Fruit fly (Drosophila melanogaster) whole organism, embryonic: Measurements from ENCODE around the gene CG45045.

Experiments used
- Asciz ChIP-seq: fragments of 200-800 bp; sonication (Bioruptor generic); optimal IDR thresholded peaks from 2 replicates; lab custom pipeline; 2017; ENCODE audit warnings: missing biosample characterization, mild to moderate bottlenecking, missing genetic modification characterization, missing genetic modification reagents
- Atf-2 ChIP-seq: fragments of 200-800 bp; sonication (Bioruptor generic); optimal IDR thresholded peaks from 2 replicates; lab custom pipeline; 2016; ENCODE audit warnings: missing biosample characterization, missing genetic modification characterization
- BtbVII ChIP-seq: fragments of 200-800 bp; sonication (Bioruptor generic); optimal IDR thresholded peaks from 3 replicates; lab custom pipeline; 2017; ENCODE audit warnings: missing biosample characterization, mild to moderate bottlenecking, missing genetic modification characterization
- CG10209 ChIP-seq: fragments of 200-800 bp; sonication (Bioruptor generic); optimal IDR thresholded peaks from 3 replicates; lab custom pipeline; 2017; ENCODE audit warnings: missing biosample characterization, mild to moderate bottlenecking, missing genetic modification characterization, missing genetic modification reagents
- CG10267 ChIP-seq: fragments of 200-800 bp; sonication (Bioruptor generic); optimal IDR thresholded peaks from 2 replicates; lab custom pipeline; 2018; ENCODE audit warnings: missing biosample characterization, mild to moderate bottlenecking, missing genetic modification characterization, moderate library complexity
- CG10366 ChIP-seq: fragments of 200-800 bp; sonication (Bioruptor generic); IDR thresholded peaks from 2 replicates; pipeline ENCODE4 v1.3.6; 2022; ENCODE audit warnings: missing biosample characterization, missing genetic modification characterization
- CG10431 ChIP-seq: fragments of 200-800 bp; sonication (Bioruptor generic); optimal IDR thresholded peaks from 3 replicates; lab custom pipeline; 2018; ENCODE audit warnings: missing biosample characterization, mild to moderate bottlenecking, missing genetic modification characterization
- CG10462 ChIP-seq: fragments of 200-800 bp; sonication (Bioruptor generic); optimal IDR thresholded peaks from 2 replicates; lab custom pipeline; 2016; ENCODE audit warnings: missing biosample characterization, missing genetic modification characterization
- CG10543 ChIP-seq: fragments of 200-800 bp; sonication (Bioruptor generic); optimal IDR thresholded peaks from 3 replicates; lab custom pipeline; 2017; ENCODE audit warnings: missing biosample characterization, mild to moderate bottlenecking, missing genetic modification characterization, moderate library complexity
- CG10654 ChIP-seq: fragments of 200-800 bp; sonication (Bioruptor generic); optimal IDR thresholded peaks from 2 replicates; lab custom pipeline; 2016; ENCODE audit warnings: missing biosample characterization, missing genetic modification characterization
- CG11093 ChIP-seq: fragments of 200-800 bp; sonication (Bioruptor generic); IDR thresholded peaks from 3 replicates; pipeline ENCODE4 v1.3.6; 2022; ENCODE audit warnings: missing biosample characterization, missing genetic modification characterization
- CG12155 ChIP-seq: fragments of 200-800 bp; sonication (Bioruptor generic); optimal IDR thresholded peaks from 3 replicates; lab custom pipeline; 2016; ENCODE audit warnings: missing biosample characterization, missing genetic modification characterization
- CG13894 ChIP-seq: fragments of 200-800 bp; sonication (Bioruptor generic); optimal IDR thresholded peaks from 3 replicates; lab custom pipeline; 2018; ENCODE audit warnings: missing biosample characterization, mild to moderate bottlenecking, missing genetic modification characterization, moderate library complexity
- CG14441 ChIP-seq: fragments of 200-800 bp; sonication (Bioruptor generic); IDR thresholded peaks from 2 replicates; pipeline ENCODE4 v1.3.6; 2022; ENCODE audit warnings: missing biosample characterization, missing genetic modification characterization
- CG14860 ChIP-seq: fragments of 200-800 bp; sonication (Bioruptor generic); IDR thresholded peaks from 3 replicates; pipeline ENCODE4 v1.3.6; 2022; ENCODE audit warnings: missing biosample characterization, missing genetic modification characterization; ENCODE audit not compliant: partially characterized antibody
- CG15479 ChIP-seq: fragments of 200-800 bp; sonication (Bioruptor generic); optimal IDR thresholded peaks from 3 replicates; lab custom pipeline; 2019; ENCODE audit warnings: missing biosample characterization, mild to moderate bottlenecking, missing genetic modification characterization, moderate library complexity
- CG15514 ChIP-seq: fragments of 200-800 bp; sonication (Bioruptor generic); optimal IDR thresholded peaks from 3 replicates; lab custom pipeline; 2017; ENCODE audit warnings: missing biosample characterization, missing genetic modification characterization, mild to moderate bottlenecking, moderate library complexity, missing genetic modification reagents
- CG2199 ChIP-seq: fragments of 200-800 bp; sonication (Bioruptor generic); IDR thresholded peaks from 3 replicates; pipeline ENCODE4 v1.3.6; 2022; ENCODE audit warnings: missing biosample characterization, missing genetic modification characterization
- CG31365 ChIP-seq: fragments of 200-800 bp; sonication (Bioruptor generic); optimal IDR thresholded peaks from 2 replicates; lab custom pipeline; 2018; ENCODE audit warnings: missing biosample characterization, mild to moderate bottlenecking, missing genetic modification characterization
- CG32767 ChIP-seq: fragments of 200-800 bp; sonication (Bioruptor generic); IDR thresholded peaks from 2 replicates; pipeline ENCODE4 v1.3.6; 2022; ENCODE audit warnings: missing biosample characterization, missing genetic modification characterization
- CG3407 ChIP-seq: fragments of 200-800 bp; sonication (Bioruptor generic); optimal IDR thresholded peaks from 2 replicates; lab custom pipeline; 2018; ENCODE audit warnings: missing biosample characterization, mild to moderate bottlenecking, missing genetic modification characterization
- CG4730 ChIP-seq: fragments of 200-800 bp; sonication (Bioruptor generic); IDR thresholded peaks from 2 replicates; pipeline ENCODE4 v1.3.6; 2022; ENCODE audit warnings: missing biosample characterization, missing genetic modification characterization
- CG9876 ChIP-seq: fragments of 200-800 bp; sonication (Bioruptor generic); optimal IDR thresholded peaks from 2 replicates; lab custom pipeline; 2016; ENCODE audit warnings: missing biosample characterization, missing genetic modification characterization
- CHES-1-like ChIP-seq: fragments of 200-800 bp; sonication (Bioruptor generic); optimal IDR thresholded peaks from 2 replicates; lab custom pipeline; 2016; ENCODE audit warnings: missing biosample characterization, missing genetic modification characterization
- Camta ChIP-seq: fragments of 200-800 bp; sonication (Bioruptor generic); optimal IDR thresholded peaks from 2 replicates; lab custom pipeline; 2016; ENCODE audit warnings: missing biosample characterization, missing genetic modification characterization
- Gsc ChIP-seq: fragments of 200-800 bp; sonication (Bioruptor generic); IDR thresholded peaks from 2 replicates; pipeline ENCODE4 v1.3.6; 2022; ENCODE audit warnings: missing biosample characterization, missing genetic modification characterization
- Hmx ChIP-seq: fragments of 200-800 bp; sonication (Bioruptor generic); optimal IDR thresholded peaks from 2 replicates; lab custom pipeline; 2016; ENCODE audit warnings: missing biosample characterization, missing genetic modification characterization
- Meics ChIP-seq: fragments of 200-800 bp; sonication (Bioruptor generic); optimal IDR thresholded peaks from 2 replicates; lab custom pipeline; 2017; ENCODE audit warnings: missing biosample characterization, mild to moderate bottlenecking, missing genetic modification characterization
- NC2α ChIP-seq: fragments of 200-800 bp; sonication (Bioruptor generic); optimal IDR thresholded peaks from 2 replicates; lab custom pipeline; 2016; ENCODE audit warnings: missing biosample characterization, missing genetic modification characterization
- Spps ChIP-seq: fragments of 200-800 bp; sonication (Bioruptor generic); optimal IDR thresholded peaks from 2 replicates; lab custom pipeline; 2018; ENCODE audit warnings: missing biosample characterization, mild to moderate bottlenecking, missing genetic modification characterization
- Xbp1 ChIP-seq: fragments of 200-800 bp; sonication (Bioruptor generic); optimal IDR thresholded peaks from 3 replicates; lab custom pipeline; 2016; ENCODE audit warnings: missing biosample characterization, mild to moderate bottlenecking, missing genetic modification characterization
- ap ChIP-seq: fragments of 200-800 bp; sonication (Bioruptor generic); IDR thresholded peaks from 2 replicates; pipeline ENCODE4 v1.3.6; 2022; ENCODE audit warnings: missing biosample characterization, missing genetic modification characterization
- bowl ChIP-seq: fragments of 200-800 bp; sonication (Bioruptor generic); IDR thresholded peaks from 2 replicates; pipeline ENCODE4 v1.3.6; 2022; ENCODE audit warnings: missing biosample characterization, missing genetic modification characterization
- disco-r ChIP-seq: fragments of 200-800 bp; sonication (Bioruptor generic); optimal IDR thresholded peaks from 2 replicates; lab custom pipeline; 2016; ENCODE audit warnings: missing biosample characterization, missing genetic modification characterization
- exex ChIP-seq: fragments of 200-800 bp; sonication (Bioruptor generic); optimal IDR thresholded peaks from 4 replicates; lab custom pipeline; 2018; ENCODE audit warnings: missing biosample characterization, mild to moderate bottlenecking, missing genetic modification characterization, moderate library complexity
- ftz-f1 ChIP-seq: fragments of 200-800 bp; sonication (Bioruptor generic); optimal IDR thresholded peaks from 2 replicates; lab custom pipeline; 2016; ENCODE audit warnings: missing biosample characterization, missing genetic modification characterization
- grau ChIP-seq: fragments of 200-800 bp; optimal IDR thresholded peaks from 3 replicates; lab custom pipeline; 2019; ENCODE audit warnings: missing biosample characterization, mild to moderate bottlenecking, missing genetic modification characterization, moderate library complexity
- her ChIP-seq: fragments of 200-800 bp; sonication (Bioruptor generic); optimal IDR thresholded peaks from 2 replicates; lab custom pipeline; 2016; ENCODE audit warnings: missing biosample characterization, missing genetic modification characterization
- ind ChIP-seq: fragments of 200-800 bp; sonication (Bioruptor generic); optimal IDR thresholded peaks from 3 replicates; lab custom pipeline; 2016; ENCODE audit warnings: missing biosample characterization, missing genetic modification characterization
- kay ChIP-seq: fragments of 200-800 bp; sonication (Bioruptor generic); optimal IDR thresholded peaks from 2 replicates; lab custom pipeline; 2016; ENCODE audit warnings: missing biosample characterization, missing genetic modification characterization
- knrl ChIP-seq: fragments of 200-800 bp; sonication (Bioruptor generic); IDR thresholded peaks from 3 replicates; pipeline ENCODE4 v1.3.6; 2022; ENCODE audit warnings: missing biosample characterization, missing genetic modification characterization; ENCODE audit not compliant: partially characterized antibody
- nau ChIP-seq: fragments of 200-800 bp; sonication (Bioruptor generic); optimal IDR thresholded peaks from 3 replicates; lab custom pipeline; 2017; ENCODE audit warnings: missing biosample characterization, mild to moderate bottlenecking, missing genetic modification characterization, missing genetic modification reagents
- nerfin-2 ChIP-seq: fragments of 200-800 bp; sonication (Bioruptor generic); IDR thresholded peaks from 2 replicates; pipeline ENCODE4 v1.3.6; 2022; ENCODE audit warnings: missing biosample characterization, missing genetic modification characterization; ENCODE audit not compliant: partially characterized antibody
- pfk ChIP-seq: fragments of 200-800 bp; sonication (Bioruptor generic); optimal IDR thresholded peaks from 2 replicates; lab custom pipeline; 2018; ENCODE audit warnings: missing biosample characterization, mild to moderate bottlenecking, missing genetic modification characterization, moderate library complexity
- pnt ChIP-seq: fragments of 200-800 bp; sonication (Bioruptor generic); optimal IDR thresholded peaks from 3 replicates; lab custom pipeline; 2016; ENCODE audit warnings: missing biosample characterization, missing genetic modification characterization
- slou ChIP-seq: fragments of 200-800 bp; sonication (Bioruptor generic); optimal IDR thresholded peaks from 3 replicates; lab custom pipeline; 2016; ENCODE audit warnings: missing biosample characterization, missing genetic modification characterization
- tx ChIP-seq: fragments of 200-800 bp; sonication (Bioruptor generic); optimal IDR thresholded peaks from 2 replicates; lab custom pipeline; 2016; ENCODE audit warnings: missing biosample characterization, missing genetic modification characterization
- usp ChIP-seq: fragments of >200 bp; optimal IDR thresholded peaks from 2 replicates; lab custom pipeline; 2017; ENCODE audit warnings: missing biosample characterization, missing genetic modification characterization
- vnd ChIP-seq: fragments of 200-800 bp; sonication (Bioruptor generic); IDR thresholded peaks from 3 replicates; pipeline ENCODE4 v1.3.6; 2022; ENCODE audit warnings: missing biosample characterization, missing genetic modification characterization; ENCODE audit not compliant: partially characterized antibody

CG45045 gene

DNA sequence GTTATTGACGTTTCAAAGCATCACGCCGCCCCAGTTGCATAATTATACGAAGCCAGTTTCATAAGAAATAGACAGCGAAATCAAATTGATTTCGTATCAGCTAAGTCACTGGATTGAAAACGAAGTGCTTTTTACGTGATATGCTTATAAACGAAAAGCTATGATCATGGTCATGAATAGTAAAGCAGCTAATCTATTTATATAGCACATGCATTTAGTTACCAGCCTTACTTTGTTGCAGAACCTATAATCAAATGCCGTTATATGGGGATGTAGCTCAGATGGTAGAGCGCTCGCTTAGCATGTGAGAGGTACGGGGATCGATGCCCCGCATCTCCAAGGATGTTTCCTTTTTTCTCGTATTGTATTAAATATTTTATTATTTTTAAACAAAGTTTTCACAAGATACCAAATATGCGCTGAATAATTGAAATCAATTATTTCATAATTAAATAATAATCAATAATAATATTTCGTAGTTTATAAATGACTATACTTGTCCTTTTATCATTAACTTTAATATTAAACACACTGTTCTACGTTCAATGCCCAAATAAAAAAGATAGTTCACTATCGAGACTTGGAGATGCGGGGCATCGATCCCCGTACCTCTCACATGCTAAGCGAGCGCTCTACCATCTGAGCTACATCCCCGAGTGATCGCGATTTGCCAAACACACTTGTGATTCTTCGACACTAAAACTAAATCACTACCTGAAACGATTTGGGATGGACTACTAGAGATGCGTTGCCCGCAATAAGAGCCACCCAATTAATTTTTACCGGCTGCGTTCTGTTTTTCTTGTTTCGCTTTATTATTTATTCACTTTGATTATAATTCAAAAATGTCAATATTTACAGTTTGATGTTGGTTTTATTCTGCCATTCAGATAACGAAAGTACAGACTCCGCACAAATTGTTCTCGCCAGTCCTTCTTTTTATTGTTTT is 21.0 kb upstream of the CG45045 start (continued):
- TF ChIP-seq tx (GFP tag; lab: Kevin White, UChicago) (no peak), CG9876 (GFP tag; lab: Kevin White, UChicago) (no peak), CG31365 (tag; lab: Kevin White, UChicago) (no peak), usp (GFP tag; lab: Kevin White, UChicago) (no peak), CG13894 (no peak), disco-r (GFP tag; lab: Kevin White, UChicago) (no peak), CG10366 (GFP tag; lab: Robert Waterston, UW) (no peak), Spps (tag; lab: Kevin White, UChicago) (no peak), Gsc (GFP tag; lab: Robert Waterston, UW) (no peak), pnt (GFP tag; lab: Kevin White, UChicago) (no peak), CG15514 (no peak), BtbVII (GFP tag; lab: Kevin White, UChicago) (no peak), Hmx (GFP tag; lab: Kevin White, UChicago) (no peak), CG14860 (GFP tag; lab: Robert Waterston, UW) (peak; percentile 54), ftz-f1 (GFP tag; lab: Kevin White, UChicago) (no peak), grau (tag; lab: Kevin White, UChicago) (no peak), ap (GFP tag; lab: Robert Waterston, UW) (no peak), CG14441 (GFP tag; lab: Robert Waterston, UW) (no peak), CG2199 (GFP tag; lab: Robert Waterston, UW) (0 out of 3 replicates have a peak, but pooled peaks have one; percentile 7), CG10209 (GFP tag; lab: Kevin White, UChicago) (no peak), kay (no peak), bowl (no peak), CG4730 (GFP tag; lab: Robert Waterston, UW) (no peak), nerfin-2 (GFP tag; lab: Robert Waterston, UW) (peak; percentile 64), CG10267 (no peak), Meics (no peak), CG10654 (GFP tag; lab: Kevin White, UChicago) (no peak), Xbp1 (GFP tag; lab: Kevin White, UChicago) (no peak), Atf-2 (GFP tag; lab: Kevin White, UChicago) (no peak), CG15479 (GFP tag; lab: Kevin White, UChicago) (no peak), CG10543 (GFP tag; lab: Kevin White, UChicago) (no peak), CG32767 (GFP tag; lab: Robert Waterston, UW) (no peak), CG12155 (no peak), CG10431 (GFP tag; lab: Kevin White, UChicago) (no peak), nau (GFP tag; lab: Kevin White, UChicago) (no peak), knrl (GFP tag; lab: Robert Waterston, UW) (peak; percentile 55; the same call in 2 of the 3 replicates), ind (no peak), CG3407 (GFP tag; lab: Kevin White, UChicago) (no peak), vnd (GFP tag; lab: Robert Waterston, UW) (peak; percentile 63; the same call in 2 of the 3 replicates), exex (tag; lab: Kevin White, UChicago) (peak; percentile 98), CG11093 (GFP tag; lab: Robert Waterston, UW) (no peak), pfk (GFP tag; lab: Kevin White, UChicago) (peak; percentile 90), CG10462 (GFP tag; lab: Kevin White, UChicago) (no peak), Asciz (GFP tag; lab: Kevin White, UChicago) (no peak), her (GFP tag; lab: Kevin White, UChicago) (no peak), slou (GFP tag; lab: Kevin White, UChicago) (no peak), NC2α (no peak), Camta (no peak), CHES-1-like (no peak)
